Fruit fly (Drosophila melanogaster) whole organism, adult: ENCODE data around the gene sima.

Experiments
- CG7101 ChIP-seq: fragments of 200-800 bp; sonication (Bioruptor generic); optimal IDR thresholded peaks from 2 replicates; lab custom pipeline; 2018; ENCODE audit warnings: missing biosample characterization, mild to moderate bottlenecking, missing genetic modification characterization, moderate library complexity
- cnc ChIP-seq, 2 experiments: fragments of >200 bp; optimal IDR thresholded peaks; 2 replicates each; lab custom pipeline; 2017

dm6 chr3R:30062543-30062942 is 4.4 kb downstream of the sima start:
- no peak for TF ChIP-seq cnc (optimal IDR thresholded peaks at IDR 0.05; lab: Kevin White, UChicago)
- no peak for TF ChIP-seq CG7101 (tag; lab: Kevin White, UChicago)
